Worm (Caenorhabditis elegans) whole organism, L4 larva: ENCODE data around the gene C01G10.15.

ENCODE experiments used
- F26F4.8 ChIP-seq: fragments of 200-800 bp; sonication (Bioruptor generic); conservative IDR thresholded peaks from 2 replicates; pipeline ENCODE4 v1.3.6; 2022; ENCODE audit warnings: missing genetic modification characterization, missing compliant biosample characterization
- F37D6.2 ChIP-seq: sonication (generic microtip); optimal IDR thresholded peaks from 2 replicates; lab custom pipeline; 2016; ENCODE audit warnings: mild to moderate bottlenecking, missing genetic modification characterization, missing compliant biosample characterization
- F44E2.7 ChIP-seq: fragments of 200-800 bp; sonication (Bioruptor generic); IDR thresholded peaks from 2 replicates; pipeline ENCODE4 v2.1.2; 2022; ENCODE audit warnings: missing genetic modification characterization, missing compliant biosample characterization
- aly-2 ChIP-seq: sonication (generic microtip); optimal IDR thresholded peaks from 2 replicates; lab custom pipeline; 2018; ENCODE audit warnings: missing biosample characterization, missing genetic modification characterization
- ama-1 ChIP-seq: fragments of 150-350 bp; optimal IDR thresholded peaks from 2 replicates; lab custom pipeline; 2014; ENCODE audit warnings: inconsistent platforms, mixed read lengths
- arid-1 ChIP-seq: fragments of 200-800 bp; sonication (Bioruptor generic); conservative IDR thresholded peaks from 2 replicates; pipeline ENCODE4 v1.3.6; 2022; ENCODE audit warnings: missing genetic modification reagents, missing genetic modification characterization, missing compliant biosample characterization
- ceh-20 ChIP-seq: fragments of 200-800 bp; sonication (Bioruptor generic); IDR thresholded peaks from 2 replicates; pipeline ENCODE4 v1.3.6; 2022; ENCODE audit warnings: missing genetic modification reagents, missing genetic modification characterization, missing compliant biosample characterization
- ceh-44 ChIP-seq: fragments of 200-800 bp; sonication (Bioruptor generic); IDR thresholded peaks from 2 replicates; pipeline ENCODE4 v1.3.6; 2022; ENCODE audit warnings: missing genetic modification reagents, missing genetic modification characterization, missing compliant biosample characterization
- ceh-62 ChIP-seq: sonication (generic microtip); optimal IDR thresholded peaks from 2 replicates; lab custom pipeline; 2017; ENCODE audit warnings: missing biosample characterization, missing genetic modification characterization
- ceh-82 ChIP-seq: sonication (generic microtip); optimal IDR thresholded peaks from 2 replicates; lab custom pipeline; 2017; ENCODE audit warnings: missing biosample characterization, missing genetic modification characterization
- ces-1 ChIP-seq: fragments of 150-350 bp; sonication (generic microtip); optimal IDR thresholded peaks from 4 replicates; lab custom pipeline; 2014; ENCODE audit warnings: missing biosample characterization, missing genetic modification reagents, missing genetic modification characterization
- ctbp-1 ChIP-seq: fragments of 200-800 bp; sonication (Bioruptor generic); IDR thresholded peaks from 2 replicates; pipeline ENCODE4 v1.3.6; 2022; ENCODE audit warnings: missing genetic modification reagents, missing genetic modification characterization, missing compliant biosample characterization
- daf-8 ChIP-seq: fragments of 200-800 bp; sonication (Bioruptor generic); IDR thresholded peaks from 2 replicates; pipeline ENCODE4 v1.3.6; 2022; ENCODE audit warnings: missing genetic modification characterization, missing compliant biosample characterization
- dmd-8 ChIP-seq: fragments of 200-800 bp; sonication (Bioruptor generic); IDR thresholded peaks from 2 replicates; pipeline ENCODE4 v1.3.6; 2022; ENCODE audit warnings: missing genetic modification characterization, missing compliant biosample characterization
- egl-27 ChIP-seq: sonication (generic microtip); optimal IDR thresholded peaks from 3 replicates; lab custom pipeline; 2017; ENCODE audit warnings: missing biosample characterization, missing genetic modification reagents, missing genetic modification characterization
- egl-43 ChIP-seq: fragments of 200-800 bp; sonication (Bioruptor generic); IDR thresholded peaks from 2 replicates; pipeline ENCODE4 v1.3.6; 2022; ENCODE audit warnings: missing genetic modification reagents, missing genetic modification characterization, missing compliant biosample characterization
- fos-1 ChIP-seq: fragments of 150-350 bp; optimal IDR thresholded peaks from 2 replicates; lab custom pipeline; 2014; ENCODE audit warnings: missing biosample characterization, missing genetic modification characterization
- hif-1 ChIP-seq, 2 experiments: sonication (generic microtip); optimal IDR thresholded peaks; 2 replicates each; lab custom pipeline; 2016 to 2017; ENCODE audit warnings: missing compliant biosample characterization in 2 of 2, missing genetic modification characterization in 2 of 2, missing genetic modification reagents in 2 of 2, missing genotype in 2 of 2, mild to moderate bottlenecking in 1 of 2
- hmg-1.1 ChIP-seq: fragments of 200-800 bp; sonication (Bioruptor generic); IDR thresholded peaks from 2 replicates; pipeline ENCODE4 v1.3.6; 2022; ENCODE audit warnings: missing genetic modification reagents, missing genetic modification characterization, missing compliant biosample characterization
- lim-7 ChIP-seq: fragments of 200-800 bp; sonication (Bioruptor generic); IDR thresholded peaks from 2 replicates; pipeline ENCODE4 v1.3.6; 2022; ENCODE audit warnings: missing genetic modification characterization, missing compliant biosample characterization
- madf-5 ChIP-seq, 2 experiments: fragments of 200-800 bp; sonication (Bioruptor generic); IDR thresholded peaks; 2 replicates each; pipeline ENCODE4 v1.3.6; 2022; ENCODE audit warnings: missing compliant biosample characterization in 2 of 2, missing genetic modification characterization in 2 of 2
- madf-9 ChIP-seq: fragments of 200-800 bp; sonication (Bioruptor generic); conservative IDR thresholded peaks from 2 replicates; pipeline ENCODE4 v1.3.6; 2022; ENCODE audit warnings: missing genetic modification reagents, missing genetic modification characterization, missing compliant biosample characterization
- nhr-102 ChIP-seq: sonication (generic microtip); optimal IDR thresholded peaks from 2 replicates; lab custom pipeline; 2016; ENCODE audit warnings: mild to moderate bottlenecking, missing genetic modification characterization, moderate library complexity, missing compliant biosample characterization
- nhr-11 ChIP-seq: fragments of 150-350 bp; optimal IDR thresholded peaks from 2 replicates; lab custom pipeline; 2014; ENCODE audit warnings: missing biosample characterization, missing genetic modification characterization
- nhr-111 ChIP-seq: fragments of 200-800 bp; sonication (Bioruptor generic); optimal IDR thresholded peaks from 2 replicates; lab custom pipeline; 2018; ENCODE audit warnings: mild to moderate bottlenecking, missing genetic modification characterization, missing compliant biosample characterization
- nhr-28 ChIP-seq: fragments of 150-350 bp; optimal IDR thresholded peaks from 2 replicates; lab custom pipeline; 2014; ENCODE audit warnings: missing biosample characterization, missing genetic modification characterization
- nhr-77 ChIP-seq: fragments of 150-350 bp; optimal IDR thresholded peaks from 2 replicates; lab custom pipeline; 2014; ENCODE audit warnings: missing biosample characterization, missing genetic modification characterization
- pqm-1 ChIP-seq: sonication (generic microtip); optimal IDR thresholded peaks from 2 replicates; lab custom pipeline; 2017; ENCODE audit warnings: missing biosample characterization, missing genetic modification characterization
- set-16 ChIP-seq: fragments of 200-800 bp; sonication (Bioruptor generic); IDR thresholded peaks from 2 replicates; pipeline ENCODE4 v1.3.6; 2022; ENCODE audit warnings: missing genetic modification reagents, missing genetic modification characterization, missing compliant biosample characterization
- spr-3 ChIP-seq: fragments of 200-800 bp; sonication (Bioruptor generic); optimal IDR thresholded peaks from 2 replicates; lab custom pipeline; 2018; ENCODE audit warnings: mild to moderate bottlenecking, missing genetic modification characterization, missing compliant biosample characterization
- unc-39 ChIP-seq: sonication (generic microtip); optimal IDR thresholded peaks from 2 replicates; lab custom pipeline; 2017; ENCODE audit warnings: missing biosample characterization, missing genetic modification characterization
- vab-7 ChIP-seq: fragments of 200-800 bp; sonication (Bioruptor generic); IDR thresholded peaks from 2 replicates; pipeline ENCODE4 v1.3.6; 2022; ENCODE audit warnings: missing genetic modification reagents, missing genetic modification characterization, missing compliant biosample characterization
- zag-1 ChIP-seq: fragments of 150-350 bp; optimal IDR thresholded peaks from 2 replicates; lab custom pipeline; 2014; ENCODE audit warnings: missing biosample characterization, missing genetic modification characterization
- zfp-3 ChIP-seq: fragments of 200-800 bp; sonication (Bioruptor generic); conservative IDR thresholded peaks from 2 replicates; pipeline ENCODE4 v1.3.6; 2022; ENCODE audit warnings: missing genetic modification reagents, missing genetic modification characterization, missing compliant biosample characterization
- zip-2 ChIP-seq: fragments of 150-350 bp; optimal IDR thresholded peaks from 2 replicates; lab custom pipeline; 2014; ENCODE audit warnings: missing biosample characterization, missing genetic modification characterization
- ztf-7 ChIP-seq: fragments of 150-350 bp; optimal IDR thresholded peaks from 2 replicates; lab custom pipeline; 2014; ENCODE audit warnings: missing biosample characterization, missing genetic modification characterization

Gene C01G10.15

DNA sequence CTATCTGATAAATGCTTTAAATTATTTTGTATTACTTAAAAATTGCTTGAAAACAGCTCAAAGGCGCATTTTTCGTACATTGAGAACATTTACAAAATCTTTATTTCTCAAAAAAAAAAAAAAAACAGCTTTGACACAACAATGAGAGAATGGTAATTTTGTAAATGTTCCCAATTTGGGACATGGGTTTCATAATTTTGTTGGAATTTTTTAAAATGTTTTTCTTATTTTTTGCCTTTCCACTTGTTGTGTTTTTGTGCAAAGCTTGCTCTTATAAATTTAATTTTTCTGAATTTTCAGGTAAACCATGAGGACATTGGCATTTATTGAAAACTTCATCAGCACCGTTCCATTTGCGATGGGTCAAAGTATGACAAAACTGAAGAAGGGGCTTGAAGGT, 24.6 kb upstream of the C01G10.15 start, which contains the start of gene T01G5.7:
TSS of gene T01G5.7 (plus strand) at position 301 of the 400 bp plus-strand sequence.
- TF ChIP-seq nhr-77 (tag; lab: Kevin White, UChicago): no peak

ce11 chrV:15109260-15109659, 22.2 kb upstream of the C01G10.15 start, which contains the start of gene Y75B12A.2:
Gene Y75B12A.2, plus strand, starts transcription at chrV:15109560.
- TF ChIP-seq nhr-11: no peak
- TF ChIP-seq F37D6.2: no peak
- no peak for TF ChIP-seq aly-2 (tag; lab: Kevin White, UChicago)
- TF ChIP-seq egl-27 (tag; lab: Kevin White, UChicago): no peak

ce11 chrV:15105893-15106598, 18.9 kb upstream of the C01G10.15 start, which contains the start of gene C01G10.14:
Gene C01G10.14, minus strand, starts transcription at chrV:15105943.
- TF ChIP-seq dmd-8 (GFP tag; lab: Robert Waterston, UW) (0 out of 2 replicates have a peak, but pooled peaks have one; percentile 58), hmg-1.1 (peak; percentile 21; the same call in 1 of the 2 replicates), ceh-44 (GFP tag; lab: Robert Waterston, UW) (0 out of 2 replicates have a peak, but pooled peaks have one; percentile 37), egl-43 (GFP tag; lab: Robert Waterston, UW) (0 out of 2 replicates have a peak, but pooled peaks have one; percentile 14), lim-7 (GFP tag; lab: Robert Waterston, UW) (peak; percentile 67)
- TF ChIP-seq, all 104 proteins: peak for 5; not testable (repeated sequence) for 99

DNA sequence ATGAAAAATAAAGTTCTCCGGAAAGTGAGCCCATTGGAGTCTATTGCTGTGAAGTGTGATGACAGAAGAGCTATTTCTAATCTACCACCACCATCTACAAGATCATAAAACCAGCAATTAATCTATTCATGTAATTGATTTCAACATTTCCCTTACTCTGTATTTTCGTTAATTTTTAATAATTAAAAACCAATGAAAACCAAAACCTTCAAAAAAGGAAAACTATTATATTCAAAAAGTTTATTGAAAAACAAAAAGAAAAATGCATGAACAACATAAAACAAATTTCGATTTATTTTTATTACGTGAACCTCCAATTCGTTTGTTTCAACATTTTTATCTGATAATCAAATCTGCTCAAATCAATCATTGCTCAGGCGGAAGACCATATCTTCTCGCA, 12.3 kb upstream of the C01G10.15 start, which contains the start of gene C01G10.1:
TSS of gene C01G10.1 (plus strand) at position 301 of the 400 bp plus-strand sequence.
- no peak for TF ChIP-seq ces-1 (GFP tag; lab: Kevin White, UChicago)
- no peak for TF ChIP-seq ztf-7 (tag; lab: Kevin White, UChicago)
- no peak for TF ChIP-seq F26F4.8
- no peak for TF ChIP-seq ceh-82 (tag; lab: Kevin White, UChicago)
- no peak for TF ChIP-seq hif-1 (tag; optimal IDR thresholded peaks at IDR 0.05; lab: Kevin White, UChicago)
- TF ChIP-seq nhr-111 (GFP tag; lab: Kevin White, UChicago): no peak
- TF ChIP-seq F44E2.7 (GFP tag; lab: Robert Waterston, UW): no peak
- TF ChIP-seq ama-1: no peak
- no peak for TF ChIP-seq ceh-62 (tag; lab: Kevin White, UChicago)
- TF ChIP-seq madf-9 (GFP tag; lab: Robert Waterston, UW): no peak
- TF ChIP-seq vab-7 (GFP tag; lab: Robert Waterston, UW): no peak
- no peak for TF ChIP-seq lim-7 (GFP tag; lab: Robert Waterston, UW)
- no peak for TF ChIP-seq set-16 (GFP tag; lab: Robert Waterston, UW)
- TF ChIP-seq nhr-102 (tag; lab: Kevin White, UChicago): no peak
- TF ChIP-seq zfp-3 (GFP tag; lab: Robert Waterston, UW): no peak
- TF ChIP-seq zip-2 (tag; lab: Kevin White, UChicago): no peak
- TF ChIP-seq spr-3 (GFP tag; lab: Kevin White, UChicago): no peak
- no peak for TF ChIP-seq zag-1
- no peak for TF ChIP-seq arid-1 (GFP tag; lab: Robert Waterston, UW)

- TF ChIP-seq madf-5 (GFP tag; IDR thresholded peaks at IDR 0.05; lab: Robert Waterston, UW) (no peak), unc-39 (tag; lab: Kevin White, UChicago) (no peak), nhr-28 (tag; lab: Kevin White, UChicago) (no peak), ceh-20 (no peak), pqm-1 (no peak), madf-9 (GFP tag; lab: Robert Waterston, UW) (no peak), ctbp-1 (GFP tag; lab: Robert Waterston, UW) (no peak), daf-8 (GFP tag; lab: Robert Waterston, UW) (no peak), egl-27 (tag; lab: Kevin White, UChicago) (no peak), fos-1 (tag; lab: Kevin White, UChicago) (no peak), arid-1 (GFP tag; lab: Robert Waterston, UW) (no peak), egl-43 (GFP tag; lab: Robert Waterston, UW) (no peak)
These were observed 7.6 kb upstream of the C01G10.15 start, which contains the start of gene srx-78 for ce11 chrV:15094749-15095148. Gene srx-78, plus strand, starts transcription at chrV:15095049.
